Worm (Caenorhabditis elegans): ENCODE data around the gene F31A3.5.

F31A3.5 gene

DNA sequence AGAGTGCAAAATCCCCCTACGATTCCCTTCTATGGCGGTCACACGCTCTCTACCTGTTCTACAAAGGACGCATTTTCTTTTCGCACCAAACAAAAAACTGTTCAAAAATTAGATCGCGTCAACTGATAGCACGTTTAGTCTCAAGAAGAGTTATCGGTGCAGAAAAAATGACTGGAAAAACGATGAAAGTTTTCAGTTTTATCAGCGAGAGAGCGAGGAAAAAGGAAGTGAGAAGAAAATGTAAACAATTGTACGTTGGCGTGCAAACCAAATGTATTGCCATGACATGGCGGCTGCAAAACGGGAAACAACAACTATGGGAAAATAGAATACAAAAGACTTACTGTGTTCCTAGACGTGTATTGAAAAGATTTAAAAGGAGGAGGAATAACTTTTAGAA is 25.8 kb downstream of the F31A3.5 start:
- no peak for TF ChIP-seq blmp-1 (tag; optimal IDR thresholded peaks at IDR 0.05)
- no peak for TF ChIP-seq tbx-8 (GFP tag; optimal IDR thresholded peaks at IDR 0.05)
- TF ChIP-seq nhr-76 (tag; optimal IDR thresholded peaks at IDR 0.05) = no peak
- no peak for TF ChIP-seq ham-2 (GFP tag; optimal IDR thresholded peaks at IDR 0.05)
- no peak for TF ChIP-seq sptf-1 (tag; optimal IDR thresholded peaks at IDR 0.05)
- TF ChIP-seq hlh-1 (tag; optimal IDR thresholded peaks at IDR 0.05) = no peak
- TF ChIP-seq unc-62 (GFP tag; optimal IDR thresholded peaks at IDR 0.05) = no peak
- no peak for TF ChIP-seq snpc-4 (tag; optimal IDR thresholded peaks at IDR 0.05)

DNA sequence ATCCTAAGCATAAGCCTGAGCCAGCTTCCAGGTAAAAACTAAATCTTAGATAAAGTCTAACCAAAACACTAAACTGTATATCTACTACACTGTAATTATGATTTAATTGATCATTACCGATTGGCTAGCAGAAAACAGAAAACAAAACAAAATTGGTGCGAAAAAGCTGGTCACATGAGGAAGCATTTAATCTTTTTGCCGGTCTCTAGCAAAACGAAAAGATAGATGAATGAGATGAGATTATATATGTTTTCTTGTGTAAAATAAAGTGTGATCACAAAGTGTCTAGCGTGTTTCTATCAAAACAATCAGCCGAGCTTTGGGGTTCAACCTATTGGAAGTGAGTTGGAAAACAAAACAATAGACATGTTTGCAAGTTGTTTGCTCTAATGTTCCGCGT is 28.5 kb downstream of the F31A3.5 start:
- TF ChIP-seq snpc-4 (tag; optimal IDR thresholded peaks at IDR 0.05) = no peak
- TF ChIP-seq cnd-1 (tag; optimal IDR thresholded peaks at IDR 0.05) = no peak
- no peak for TF ChIP-seq elt-1 (tag; optimal IDR thresholded peaks at IDR 0.05; ENCODE audit: borderline replicate concordance, insufficient read depth)
- TF ChIP-seq nhr-237 (tag; optimal IDR thresholded peaks at IDR 0.05) = no peak
- TF ChIP-seq mls-2 (tag; optimal IDR thresholded peaks at IDR 0.05) = no peak
- TF ChIP-seq drap-1 (GFP tag; optimal IDR thresholded peaks at IDR 0.05) = no peak

DNA sequence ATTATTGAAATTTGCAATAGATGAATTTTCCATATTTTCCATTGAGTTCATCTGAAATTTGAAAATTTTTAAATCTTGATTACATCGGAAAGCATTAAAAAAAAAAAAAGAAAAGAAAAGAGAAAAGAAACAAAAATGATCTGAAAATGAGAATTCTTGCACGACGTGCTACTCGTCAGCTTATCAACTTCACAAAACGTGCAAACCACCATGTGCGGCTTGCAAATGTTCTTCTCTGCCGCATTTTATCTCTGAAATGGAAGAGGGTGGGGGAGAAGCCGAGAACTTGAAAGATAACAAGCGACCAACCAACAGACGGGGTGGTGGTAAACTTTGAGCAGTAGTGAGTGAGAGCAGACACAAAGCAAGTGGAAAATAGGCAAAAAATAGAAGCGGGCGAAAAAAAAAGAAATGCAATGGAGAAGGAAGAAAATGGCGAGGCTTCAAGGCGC is 29.4 kb downstream of the F31A3.5 start, which contains the start of gene F31A3.3:
F31A3.3 (minus strand) TSS at position 51 of the 452 bp plus-strand sequence.
- no peak for TF ChIP-seq cnd-1 (tag; optimal IDR thresholded peaks at IDR 0.05)
- no peak for TF ChIP-seq pha-4 (tag; optimal IDR thresholded peaks at IDR 0.05)
- TF ChIP-seq lin-32 (GFP tag; optimal IDR thresholded peaks at IDR 0.05) = no peak
- no peak for TF ChIP-seq sptf-1 (tag; optimal IDR thresholded peaks at IDR 0.05)
- no peak for TF ChIP-seq blmp-1 (tag; optimal IDR thresholded peaks at IDR 0.05)
- TF ChIP-seq nhr-2 (tag; optimal IDR thresholded peaks at IDR 0.05) = no peak
- no peak for TF ChIP-seq tbx-8 (GFP tag; optimal IDR thresholded peaks at IDR 0.05)
- no peak for TF ChIP-seq ceh-39 (tag; optimal IDR thresholded peaks at IDR 0.05)
- no peak for TF ChIP-seq lin-13 (tag; optimal IDR thresholded peaks at IDR 0.05)
- no peak for TF ChIP-seq ztf-11 (tag; optimal IDR thresholded peaks at IDR 0.05)
- TF ChIP-seq nhr-12 (tag; optimal IDR thresholded peaks at IDR 0.05) = no peak
- no peak for TF ChIP-seq mab-5 (tag; optimal IDR thresholded peaks at IDR 0.05)
- TF ChIP-seq unc-62 (GFP tag; optimal IDR thresholded peaks at IDR 0.05) = no peak

DNA sequence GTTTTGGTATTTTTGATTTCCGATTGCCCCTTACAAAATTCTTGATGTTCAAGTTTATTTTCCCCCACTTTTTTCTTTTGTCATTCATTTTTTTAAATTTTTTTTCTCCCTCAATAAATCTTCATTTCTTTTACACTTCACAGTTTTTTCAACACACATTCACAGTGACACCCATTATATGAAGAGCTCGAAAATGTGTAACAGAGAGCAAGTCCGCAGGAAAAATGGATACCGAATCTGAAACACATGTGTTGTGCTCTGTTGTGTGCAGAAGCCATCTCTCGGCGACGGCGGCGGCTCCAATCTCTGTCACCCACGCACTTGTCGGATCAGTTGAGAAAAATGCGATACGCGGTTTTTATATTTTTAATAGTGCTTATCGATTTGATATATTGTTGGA is 35.3 kb downstream of the F31A3.5 start, which contains the start of gene sup-10:
sup-10 (plus strand) TSS at position 277 of the 400 bp plus-strand sequence.
- no peak for TF ChIP-seq blmp-1 (tag; optimal IDR thresholded peaks at IDR 0.05)
- no peak for TF ChIP-seq cnd-1 (tag; optimal IDR thresholded peaks at IDR 0.05)
- no peak for TF ChIP-seq sptf-1 (tag; optimal IDR thresholded peaks at IDR 0.05)
- TF ChIP-seq snpc-4 (tag; optimal IDR thresholded peaks at IDR 0.05) = no peak
- no peak for TF ChIP-seq mep-1 (tag; optimal IDR thresholded peaks at IDR 0.05)
- no peak for TF ChIP-seq drap-1 (GFP tag; optimal IDR thresholded peaks at IDR 0.05)
- TF ChIP-seq ceh-83 (GFP tag; optimal IDR thresholded peaks at IDR 0.05) = no peak
- no peak for TF ChIP-seq unc-120 (tag; optimal IDR thresholded peaks at IDR 0.05; ENCODE audit: poor library complexity, severe bottlenecking)
- TF ChIP-seq flh-1 (GFP tag; optimal IDR thresholded peaks at IDR 0.05) = no peak
- TF ChIP-seq tbx-8 (GFP tag; optimal IDR thresholded peaks at IDR 0.05) = no peak
- TF ChIP-seq ceh-39 (tag; optimal IDR thresholded peaks at IDR 0.05) = no peak
- no peak for TF ChIP-seq ceh-43 (GFP tag; optimal IDR thresholded peaks at IDR 0.05)
- TF ChIP-seq hlh-1 (tag; optimal IDR thresholded peaks at IDR 0.05) = peak; percentile 52
- peak; percentile 51 for TF ChIP-seq unc-62 (GFP tag; optimal IDR thresholded peaks at IDR 0.05)
- no peak for TF ChIP-seq lsy-2 (tag; optimal IDR thresholded peaks at IDR 0.05)
- no peak for TF ChIP-seq nhr-76 (tag; optimal IDR thresholded peaks at IDR 0.05)
- TF ChIP-seq bed-3 (GFP tag; optimal IDR thresholded peaks at IDR 0.05) = no peak
- TF ChIP-seq ces-1 (GFP tag; optimal IDR thresholded peaks at IDR 0.05) = no peak

DNA sequence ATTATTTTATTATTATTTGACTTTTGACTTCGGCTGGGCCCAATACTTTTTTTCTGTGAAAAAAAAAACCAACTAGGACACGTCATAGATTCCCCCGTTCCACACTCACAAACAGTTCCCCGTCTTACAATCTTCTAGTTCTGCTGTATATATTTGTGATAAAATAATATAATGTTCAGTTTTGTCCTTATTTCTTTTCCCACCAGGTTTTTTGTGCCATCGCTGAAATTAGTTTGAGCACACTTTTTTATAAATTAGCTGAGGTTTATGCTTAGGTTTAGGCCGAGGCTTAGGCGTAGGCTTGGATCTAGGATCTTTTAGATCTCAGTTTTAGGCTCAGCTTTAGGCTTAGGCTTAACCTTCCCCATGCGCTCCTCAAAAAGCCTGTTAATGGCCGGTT is 36.0 kb downstream of the F31A3.5 start:
- no peak for TF ChIP-seq sem-2 (GFP tag; optimal IDR thresholded peaks at IDR 0.05)
- no peak for TF ChIP-seq ztf-11 (tag; optimal IDR thresholded peaks at IDR 0.05)
- no peak for TF ChIP-seq lin-13 (tag; optimal IDR thresholded peaks at IDR 0.05)
- no peak for TF ChIP-seq ceh-39 (tag; optimal IDR thresholded peaks at IDR 0.05)
- no peak for TF ChIP-seq elt-3 (tag; optimal IDR thresholded peaks at IDR 0.05)
- no peak for TF ChIP-seq nhr-76 (tag; optimal IDR thresholded peaks at IDR 0.05)
- no peak for TF ChIP-seq nhr-237 (tag; optimal IDR thresholded peaks at IDR 0.05)
- no peak for TF ChIP-seq zip-8 (tag; optimal IDR thresholded peaks at IDR 0.05)
- no peak for TF ChIP-seq unc-39 (tag; optimal IDR thresholded peaks at IDR 0.05)
- no peak for TF ChIP-seq mep-1 (tag; optimal IDR thresholded peaks at IDR 0.05)
- no peak for TF ChIP-seq flh-1 (GFP tag; optimal IDR thresholded peaks at IDR 0.05)
- no peak for TF ChIP-seq lin-32 (GFP tag; optimal IDR thresholded peaks at IDR 0.05)
- no peak for TF ChIP-seq pha-4 (tag; optimal IDR thresholded peaks at IDR 0.05)
- no peak for TF ChIP-seq nhr-2 (tag; optimal IDR thresholded peaks at IDR 0.05)
- no peak for TF ChIP-seq ces-1 (GFP tag; optimal IDR thresholded peaks at IDR 0.05)
